Fruit fly (Drosophila melanogaster): ENCODE results near the gene Nubp2.
A peak's percentile ranks its signal among the peaks of the same experiment; 100 is the strongest.

Nubp2 gene

DNA sequence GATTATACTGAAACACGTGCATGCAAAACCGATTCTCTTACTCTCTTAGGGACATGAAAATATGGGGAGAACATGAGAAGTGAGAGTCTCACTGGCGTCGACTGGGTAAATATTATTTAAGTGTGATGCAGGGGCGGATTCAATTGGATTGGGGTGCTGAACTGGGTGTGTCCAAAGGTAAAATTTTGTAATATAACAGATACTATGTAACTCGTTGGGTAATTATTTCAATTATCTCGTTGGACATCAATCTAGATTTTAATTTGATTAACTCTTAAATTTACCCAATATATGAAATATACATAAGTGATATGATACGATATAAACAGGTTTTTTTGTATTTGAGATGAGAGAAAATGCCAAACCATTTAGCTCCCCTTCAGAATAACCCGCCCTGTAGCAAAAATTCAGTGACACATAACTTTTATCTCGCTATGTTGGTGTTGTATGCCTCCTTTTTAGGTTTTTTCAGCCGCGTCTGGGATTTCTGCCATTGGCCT lies 18.2 kb upstream of the Nubp2 start (continued):
- peak; percentile 76 for TF ChIP-seq inv (GFP tag; IDR thresholded peaks at IDR 0.05; ENCODE audit: partially characterized antibody)
- TF ChIP-seq Ravus (GFP tag; IDR thresholded peaks at IDR 0.05) = peak; percentile 81
- TF ChIP-seq Abd-B (GFP tag; optimal IDR thresholded peaks at IDR 0.05) = peak; percentile 96
- 0 out of 4 replicates have a peak, but pooled peaks have one; percentile 38 for TF ChIP-seq chinmo (GFP tag; IDR thresholded peaks at IDR 0.05; ENCODE audit: partially characterized antibody)
- TF ChIP-seq CG6654 (GFP tag; optimal IDR thresholded peaks at IDR 0.05) = peak; percentile 75
- peak; percentile 92 for TF ChIP-seq gsb (GFP tag; IDR thresholded peaks at IDR 0.05)
- peak; percentile 90 for TF ChIP-seq CG15514 (GFP tag; optimal IDR thresholded peaks at IDR 0.05)
- peak; percentile 88 for TF ChIP-seq maf-S (GFP tag; optimal IDR thresholded peaks at IDR 0.05)
- TF ChIP-seq Dp (GFP tag; optimal IDR thresholded peaks at IDR 0.05) = no peak
- TF ChIP-seq twi (tag; optimal IDR thresholded peaks at IDR 0.05) = no peak
- TF ChIP-seq CG5953 (GFP tag; IDR thresholded peaks at IDR 0.05) = peak; percentile 78
- TF ChIP-seq pita (GFP tag; optimal IDR thresholded peaks at IDR 0.05) = no peak
- peak; percentile 72 for TF ChIP-seq ATbp (GFP tag; optimal IDR thresholded peaks at IDR 0.05)
- peak; percentile 76 for TF ChIP-seq salm (tag; optimal IDR thresholded peaks at IDR 0.05)
- TF ChIP-seq hth (optimal IDR thresholded peaks at IDR 0.05) = no peak
- TF ChIP-seq tin (GFP tag; optimal IDR thresholded peaks at IDR 0.05) = peak; percentile 95
- TF ChIP-seq cas (GFP tag; IDR thresholded peaks at IDR 0.05) = peak; percentile 92
- TF ChIP-seq Ssrp (tag; optimal IDR thresholded peaks at IDR 0.05) = peak; percentile 84
- TF ChIP-seq CG2202 (tag; optimal IDR thresholded peaks at IDR 0.05) = peak; percentile 60
- TF ChIP-seq CG11696 (GFP tag; IDR thresholded peaks at IDR 0.05) = peak; percentile 74
- peak; percentile 86 for TF ChIP-seq abd-A (tag; optimal IDR thresholded peaks at IDR 0.05)
- peak; percentile 65; the same call in 1 of the 2 replicates for TF ChIP-seq E2f2 (GFP tag; IDR thresholded peaks at IDR 0.05)
- no peak for TF ChIP-seq usp (GFP tag; optimal IDR thresholded peaks at IDR 0.05)
- no peak for TF ChIP-seq hb (GFP tag; IDR thresholded peaks at IDR 0.05; ENCODE audit: partially characterized antibody)
- peak; percentile 91 for TF ChIP-seq esg (GFP tag; conservative IDR thresholded peaks at IDR 0.05)
- TF ChIP-seq CG15601 (tag; optimal IDR thresholded peaks at IDR 0.05) = peak; percentile 75
- peak; percentile 37 for TF ChIP-seq Lhr (GFP tag; optimal IDR thresholded peaks at IDR 0.05)
- peak; percentile 97 for TF ChIP-seq CG11456 (GFP tag; IDR thresholded peaks at IDR 0.05)
- no peak for TF ChIP-seq Deaf1 (tag; optimal IDR thresholded peaks at IDR 0.05)
- peak; percentile 94 for TF ChIP-seq gro (GFP tag; optimal IDR thresholded peaks at IDR 0.05)
- peak; percentile 87 for TF ChIP-seq CG31441 (GFP tag; IDR thresholded peaks at IDR 0.05)
- no peak for TF ChIP-seq Stat92E (GFP tag; optimal IDR thresholded peaks at IDR 0.05)
- peak; percentile 92 for TF ChIP-seq chm (GFP tag; IDR thresholded peaks at IDR 0.05)
- peak; percentile 78 for TF ChIP-seq CG8089 (GFP tag; optimal IDR thresholded peaks at IDR 0.05)
- peak; percentile 73; the same call in 1 of the 3 replicates for TF ChIP-seq gce (GFP tag; IDR thresholded peaks at IDR 0.05)
- TF ChIP-seq Eip74EF (GFP tag; optimal IDR thresholded peaks at IDR 0.05) = peak in 1 of 2 experiments; percentile 85
- peak; percentile 75 for TF ChIP-seq dm (GFP tag; optimal IDR thresholded peaks at IDR 0.05)
- TF ChIP-seq Lpt (GFP tag; optimal IDR thresholded peaks at IDR 0.05) = no peak
- peak; percentile 94 for TF ChIP-seq CG6689 (GFP tag; IDR thresholded peaks at IDR 0.05)
- no peak for TF ChIP-seq Elba2 (GFP tag; optimal IDR thresholded peaks at IDR 0.05)
- TF ChIP-seq CG12942 (GFP tag; optimal IDR thresholded peaks at IDR 0.05) = peak; percentile 82
- peak; percentile 87 for TF ChIP-seq CG4730 (GFP tag; IDR thresholded peaks at IDR 0.05)
- peak; percentile 94 for TF ChIP-seq CG10209 (GFP tag; optimal IDR thresholded peaks at IDR 0.05)
- TF ChIP-seq gfzf (GFP tag; optimal IDR thresholded peaks at IDR 0.05) = no peak
- no peak for TF ChIP-seq Doc3 (GFP tag; IDR thresholded peaks at IDR 0.05; ENCODE audit: partially characterized antibody)
- TF ChIP-seq Hmx (GFP tag; optimal IDR thresholded peaks at IDR 0.05) = peak; percentile 87
- TF ChIP-seq CG18262 (tag; optimal IDR thresholded peaks at IDR 0.05) = peak; percentile 85
- TF ChIP-seq CG8765 (GFP tag; IDR thresholded peaks at IDR 0.05) = peak; percentile 84; the same call in 1 of the 2 replicates
- TF ChIP-seq CG1832 (GFP tag; optimal IDR thresholded peaks at IDR 0.05) = no peak
- TF ChIP-seq lbe (GFP tag; optimal IDR thresholded peaks at IDR 0.05) = peak; percentile 81

Measured in whole organism, embryonic.